Fruit fly (Drosophila melanogaster) whole organism: ENCODE data around the gene CG4960.

Experiments used
- EcR ChIP-seq, 2 experiments: fragments of >200 bp; optimal IDR thresholded peaks; 2 replicates each; lab custom pipeline; 2017; ENCODE audit warnings: missing biosample characterization in 2 of 2, missing genetic modification characterization in 2 of 2, missing genetic modification reagents in 2 of 2
- pan ChIP-seq: fragments of >200 bp; optimal IDR thresholded peaks from 2 replicates; lab custom pipeline; 2017
- psq ChIP-seq: fragments of >200 bp; optimal IDR thresholded peaks from 2 replicates; lab custom pipeline; 2017

dm6 chr3R:25740348-25740751 is 46.7 kb downstream of the CG4960 start, which contains the start of gene LpR2:
- TF ChIP-seq EcR (GFP tag; optimal IDR thresholded peaks at IDR 0.05; lab: Kevin White, UChicago) (no peak), psq (lab: Kevin White, UChicago) (no peak), pan (lab: Kevin White, UChicago) (no peak)
